Worm (Caenorhabditis elegans) whole organism, L1 larva: Measurements from ENCODE around the gene M60.7.
A peak's percentile ranks its signal among the peaks of the same experiment; 100 is the strongest.

Experiments used
- C04F5.9 ChIP-seq: sonication (generic microtip); optimal IDR thresholded peaks from 2 replicates; lab custom pipeline; 2016; ENCODE audit warnings: missing genetic modification characterization, missing compliant biosample characterization
- C16A3.4 ChIP-seq: fragments of 150-350 bp; optimal IDR thresholded peaks from 2 replicates; lab custom pipeline; 2014; ENCODE audit warnings: missing biosample characterization, missing genetic modification characterization
- C34B4.2 ChIP-seq: sonication (generic microtip); optimal IDR thresholded peaks from 2 replicates; lab custom pipeline; 2017; ENCODE audit warnings: mild to moderate bottlenecking, missing genetic modification characterization, missing compliant biosample characterization
- Y116A8C.19 ChIP-seq: sonication (generic microtip); optimal IDR thresholded peaks from 2 replicates; lab custom pipeline; 2016; ENCODE audit warnings: missing compliant biosample characterization, missing genetic modification characterization, borderline replicate concordance
- alr-1 ChIP-seq: fragments of 200-800 bp; sonication (Bioruptor generic); optimal IDR thresholded peaks from 2 replicates; lab custom pipeline; 2018; ENCODE audit warnings: borderline replicate concordance, mild to moderate bottlenecking, missing genetic modification characterization, missing compliant biosample characterization
- aly-2 ChIP-seq: fragments of 150-350 bp; optimal IDR thresholded peaks from 2 replicates; lab custom pipeline; 2014; ENCODE audit warnings: missing biosample characterization, missing genetic modification characterization
- blmp-1 ChIP-seq: fragments of 150-350 bp; optimal IDR thresholded peaks from 2 replicates; lab custom pipeline; 2014; ENCODE audit warnings: missing biosample characterization, missing genetic modification characterization
- ceh-63 ChIP-seq: fragments of 200-800 bp; sonication (Bioruptor generic); optimal IDR thresholded peaks from 2 replicates; lab custom pipeline; 2018; ENCODE audit warnings: mild to moderate bottlenecking, missing genetic modification characterization, missing compliant biosample characterization
- ceh-90 ChIP-seq: sonication (generic microtip); optimal IDR thresholded peaks from 2 replicates; lab custom pipeline; 2016; ENCODE audit warnings: missing genetic modification characterization, missing compliant biosample characterization
- efl-1 ChIP-seq, 4 experiments: fragments of 150-350 bp; optimal IDR thresholded peaks in 3 of 4; peaks in 1 of 4; 1 replicate in 1 of 4; 2 replicates in 3 of 4; lab custom pipeline; 2014; ENCODE audit warnings: missing biosample characterization in 2 of 4, missing genetic modification characterization in 2 of 4, missing genetic modification reagents in 2 of 4
- egl-13 ChIP-seq: sonication (generic microtip); optimal IDR thresholded peaks from 2 replicates; lab custom pipeline; 2016; ENCODE audit warnings: missing genotype, missing genetic modification reagents, missing genetic modification characterization, missing compliant biosample characterization
- egl-27 ChIP-seq, 2 experiments: fragments of 150-350 bp in 1 of 2; sonication (generic microtip); optimal IDR thresholded peaks; 3 replicates each; lab custom pipeline; 2017 to 2018; ENCODE audit warnings: missing biosample characterization in 2 of 2, missing genetic modification characterization in 2 of 2, missing genetic modification reagents in 2 of 2
- elt-2 ChIP-seq: sonication (generic microtip); optimal IDR thresholded peaks from 2 replicates; lab custom pipeline; 2016; ENCODE audit warnings: missing genetic modification characterization, mild to moderate bottlenecking, inconsistent platforms, missing compliant biosample characterization, missing genetic modification reagents
- fkh-10 ChIP-seq: sonication (generic microtip); optimal IDR thresholded peaks from 2 replicates; lab custom pipeline; 2017; ENCODE audit warnings: missing biosample characterization, missing genetic modification reagents, missing genetic modification characterization
- fkh-8 ChIP-seq: sonication (generic microtip); optimal IDR thresholded peaks from 2 replicates; lab custom pipeline; 2016; ENCODE audit warnings: mild to moderate bottlenecking, missing genetic modification characterization, missing compliant biosample characterization
- grh-1 ChIP-seq: fragments of 200-800 bp; sonication (Bioruptor generic); IDR thresholded peaks from 2 replicates; pipeline ENCODE4 v1.3.6; 2022; ENCODE audit warnings: missing genetic modification reagents, missing genetic modification characterization, missing compliant biosample characterization
- hlh-17 ChIP-seq: fragments of 200-800 bp; sonication (Bioruptor generic); optimal IDR thresholded peaks from 2 replicates; lab custom pipeline; 2018; ENCODE audit warnings: missing genetic modification characterization, mild to moderate bottlenecking, missing compliant biosample characterization, moderate library complexity, borderline replicate concordance
- jun-1 ChIP-seq: fragments of 150-350 bp; optimal IDR thresholded peaks from 2 replicates; lab custom pipeline; 2014; ENCODE audit warnings: missing biosample characterization, missing genetic modification reagents, missing genetic modification characterization
- lin-13 ChIP-seq: fragments of 150-350 bp; optimal IDR thresholded peaks from 2 replicates; lab custom pipeline; 2014; ENCODE audit warnings: missing biosample characterization, missing genetic modification reagents, missing genetic modification characterization
- lin-15B ChIP-seq: fragments of 150-350 bp; sonication (generic microtip); optimal IDR thresholded peaks from 3 replicates; lab custom pipeline; 2014; ENCODE audit warnings: missing biosample characterization, missing genetic modification characterization
- lir-3 ChIP-seq: sonication (generic microtip); optimal IDR thresholded peaks from 2 replicates; lab custom pipeline; 2016; ENCODE audit warnings: mild to moderate bottlenecking, missing genetic modification characterization, moderate library complexity, missing compliant biosample characterization; ENCODE audit not compliant: poor library complexity
- lsy-2 ChIP-seq, 2 experiments: fragments of 150-350 bp; optimal IDR thresholded peaks; 2 replicates each; lab custom pipeline; 2014; ENCODE audit warnings: missing biosample characterization in 2 of 2, missing genetic modification characterization in 2 of 2
- mdl-1 ChIP-seq, 2 experiments: fragments of 150-350 bp; optimal IDR thresholded peaks; 2 replicates each; lab custom pipeline; 2014 to 2017; ENCODE audit warnings: missing biosample characterization in 2 of 2, missing genetic modification characterization in 2 of 2, inconsistent platforms in 1 of 2
- mef-2 ChIP-seq: fragments of 150-350 bp; optimal IDR thresholded peaks from 2 replicates; lab custom pipeline; 2014; ENCODE audit warnings: missing biosample characterization, missing genetic modification characterization
- mep-1 ChIP-seq: fragments of 150-350 bp; optimal IDR thresholded peaks from 2 replicates; lab custom pipeline; 2014; ENCODE audit warnings: missing biosample characterization, missing genetic modification characterization
- nhr-12 ChIP-seq: sonication (generic microtip); optimal IDR thresholded peaks from 2 replicates; lab custom pipeline; 2017; ENCODE audit warnings: missing biosample characterization, missing genetic modification characterization
- nhr-47 ChIP-seq: sonication (generic microtip); optimal IDR thresholded peaks from 2 replicates; lab custom pipeline; 2016; ENCODE audit warnings: mild to moderate bottlenecking, missing genetic modification characterization, moderate library complexity, missing compliant biosample characterization
- nhr-77 ChIP-seq: fragments of 150-350 bp; optimal IDR thresholded peaks from 2 replicates; lab custom pipeline; 2014; ENCODE audit warnings: missing biosample characterization, missing genetic modification characterization
- pax-3 ChIP-seq: fragments of 200-800 bp; sonication (Bioruptor generic); optimal IDR thresholded peaks from 2 replicates; lab custom pipeline; 2018; ENCODE audit warnings: mild to moderate bottlenecking, missing genetic modification characterization, moderate library complexity, missing compliant biosample characterization
- snpc-4 ChIP-seq: fragments of 150-350 bp; optimal IDR thresholded peaks from 2 replicates; lab custom pipeline; 2014; ENCODE audit warnings: missing biosample characterization, missing genetic modification characterization
- snu-23 ChIP-seq: sonication (generic microtip); optimal IDR thresholded peaks from 2 replicates; lab custom pipeline; 2016; ENCODE audit warnings: missing genetic modification characterization, missing compliant biosample characterization
- swsn-7 ChIP-seq: sonication (generic microtip); optimal IDR thresholded peaks from 2 replicates; lab custom pipeline; 2016; ENCODE audit warnings: missing genetic modification characterization, missing compliant biosample characterization
- tbx-2 ChIP-seq: sonication (generic microtip); optimal IDR thresholded peaks from 2 replicates; lab custom pipeline; 2016; ENCODE audit warnings: missing genetic modification characterization, missing compliant biosample characterization
- tlp-1 ChIP-seq: fragments of 150-350 bp; optimal IDR thresholded peaks from 2 replicates; lab custom pipeline; 2014; ENCODE audit warnings: missing biosample characterization, missing genetic modification characterization
- unc-62 ChIP-seq: fragments of 150-350 bp; optimal IDR thresholded peaks from 2 replicates; lab custom pipeline; 2014; ENCODE audit warnings: missing biosample characterization, missing genetic modification reagents, missing genetic modification characterization
- unc-86 ChIP-seq: sonication (generic microtip); optimal IDR thresholded peaks from 2 replicates; lab custom pipeline; 2016; ENCODE audit warnings: missing genetic modification characterization, missing compliant biosample characterization
- unc-98 ChIP-seq: fragments of 200-800 bp; sonication (Bioruptor generic); IDR thresholded peaks from 2 replicates; pipeline ENCODE4 v1.3.6; 2022; ENCODE audit warnings: missing genetic modification characterization, missing compliant biosample characterization
- xbp-1 ChIP-seq: sonication (generic microtip); optimal IDR thresholded peaks from 2 replicates; lab custom pipeline; 2016; ENCODE audit warnings: missing genetic modification characterization, missing compliant biosample characterization

The M60.7 gene

ce11 chrX:8302299-8302698 lies 41.3 kb upstream of the M60.7 start, which contains the start of gene inx-5:
Gene inx-5 (minus strand): TSS chrX:8302399.
- TF ChIP-seq elt-2 (tag; lab: Kevin White, UChicago): no peak
- peak; percentile 18 for TF ChIP-seq blmp-1 (tag; lab: Kevin White, UChicago)

DNA sequence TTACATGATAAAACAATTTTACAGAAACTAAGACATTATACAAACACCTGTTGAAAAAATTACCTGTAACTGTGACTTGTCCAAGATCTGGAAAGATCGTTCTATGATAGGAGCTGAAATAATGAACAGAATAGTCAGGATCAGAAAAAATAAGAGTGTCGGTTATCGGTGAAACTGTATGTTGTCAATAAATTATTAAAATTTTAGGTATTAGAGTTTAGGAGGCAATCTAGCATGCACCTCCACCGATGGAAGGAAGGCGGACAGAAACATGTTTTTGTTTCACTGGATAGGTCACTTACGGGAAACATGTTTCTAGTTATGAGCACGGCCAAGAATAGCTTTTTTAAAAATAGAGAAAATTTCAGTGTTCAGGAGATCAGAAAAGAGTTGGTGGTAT lies 38.6 kb upstream of the M60.7 start, which contains the start of gene ced-13:
TSS of gene ced-13 (minus strand) at position 101 of the 400 bp plus-strand sequence.
- no peak for TF ChIP-seq xbp-1
- TF ChIP-seq pax-3: no peak
- no peak for TF ChIP-seq fkh-10
- no peak for TF ChIP-seq Y116A8C.19
- no peak for TF ChIP-seq lin-13 (GFP tag; lab: Kevin White, UChicago)
- no peak for TF ChIP-seq swsn-7 (tag; lab: Kevin White, UChicago)
- TF ChIP-seq C04F5.9 (tag; lab: Kevin White, UChicago): no peak
- no peak for TF ChIP-seq unc-62
- no peak for TF ChIP-seq ceh-63 (GFP tag; lab: Kevin White, UChicago)
- TF ChIP-seq nhr-12 (tag; lab: Kevin White, UChicago): no peak
- no peak for TF ChIP-seq egl-13 (tag; lab: Kevin White, UChicago)
- no peak for TF ChIP-seq mep-1 (tag; lab: Kevin White, UChicago)
- TF ChIP-seq fkh-8 (tag; lab: Kevin White, UChicago): no peak
- no peak for TF ChIP-seq egl-27 (tag; optimal IDR thresholded peaks at IDR 0.05; lab: Kevin White, UChicago)
- no peak for TF ChIP-seq snu-23
- no peak for TF ChIP-seq efl-1 (optimal IDR thresholded peaks at IDR 0.05; lab: Kevin White, UChicago)
- no peak for TF ChIP-seq efl-1 (GFP tag; optimal IDR thresholded peaks at IDR 0.05 in 1 of 2; lab: Kevin White, UChicago)
- no peak for TF ChIP-seq snpc-4 (tag; lab: Kevin White, UChicago)
- TF ChIP-seq tlp-1 (tag; lab: Kevin White, UChicago): no peak
- TF ChIP-seq nhr-77 (tag; lab: Kevin White, UChicago): no peak
- TF ChIP-seq unc-98 (GFP tag; lab: Robert Waterston, UW): no peak

- no peak for TF ChIP-seq mef-2 (tag; lab: Kevin White, UChicago)
- TF ChIP-seq jun-1 (tag; lab: Kevin White, UChicago): no peak
- TF ChIP-seq mdl-1 (tag; optimal IDR thresholded peaks at IDR 0.05; lab: Kevin White, UChicago): no peak
- TF ChIP-seq lin-15B (tag; lab: Kevin White, UChicago): no peak
- no peak for TF ChIP-seq C16A3.4 (tag; lab: Kevin White, UChicago)
- TF ChIP-seq hlh-17 (GFP tag; lab: Kevin White, UChicago): no peak
- no peak for TF ChIP-seq ceh-90 (tag; lab: Kevin White, UChicago)
- no peak for TF ChIP-seq tbx-2
- no peak for TF ChIP-seq lir-3 (tag; lab: Kevin White, UChicago)
- TF ChIP-seq efl-1 (optimal IDR thresholded peaks at IDR 0.05; lab: Kevin White, UChicago): no peak
- no peak for TF ChIP-seq efl-1 (GFP tag; optimal IDR thresholded peaks at IDR 0.05 in 1 of 2; lab: Kevin White, UChicago)
- no peak for TF ChIP-seq C34B4.2
- TF ChIP-seq, all 84 proteins: peak for 0
Measured at ce11 chrX:8297333-8297732, 36.4 kb upstream of the M60.7 start.

DNA sequence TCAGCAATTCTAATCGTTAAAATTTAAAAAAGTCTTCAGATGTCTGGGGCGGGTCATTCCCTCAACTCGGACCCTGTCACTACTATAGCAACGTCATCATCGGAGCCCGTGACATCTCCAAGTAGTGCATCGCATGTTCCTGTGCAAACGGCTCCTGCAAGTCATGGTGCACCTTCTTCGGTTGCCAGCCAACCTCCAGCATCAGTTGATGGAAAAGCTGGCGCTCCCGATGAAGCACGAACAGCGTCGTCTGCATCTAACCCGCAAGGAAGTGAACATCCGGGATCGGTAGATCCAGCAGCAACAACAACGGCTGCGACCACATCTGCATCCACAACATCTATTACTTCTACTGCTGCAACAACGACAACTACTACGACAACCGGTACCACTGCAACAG lies 33.6 kb upstream of the M60.7 start, which contains the start of gene R09F10.3:
TSS of gene R09F10.3 (plus strand) at position 40 of the 400 bp plus-strand sequence.
- TF ChIP-seq xbp-1: no peak
- no peak for TF ChIP-seq efl-1 (optimal IDR thresholded peaks at IDR 0.05; lab: Kevin White, UChicago)
- no peak for TF ChIP-seq efl-1 (GFP tag; optimal IDR thresholded peaks at IDR 0.05 in 1 of 2; lab: Kevin White, UChicago)
- TF ChIP-seq unc-86: no peak
- TF ChIP-seq grh-1 (GFP tag; lab: Robert Waterston, UW): no peak
- TF ChIP-seq unc-98 (GFP tag; lab: Robert Waterston, UW): no peak
- TF ChIP-seq alr-1 (tag; lab: Kevin White, UChicago): no peak
- TF ChIP-seq lsy-2 (tag; optimal IDR thresholded peaks at IDR 0.05; lab: Kevin White, UChicago): no peak
- TF ChIP-seq snu-23: no peak
- no peak for TF ChIP-seq aly-2 (tag; lab: Kevin White, UChicago)
- no peak for TF ChIP-seq nhr-47 (tag; lab: Kevin White, UChicago)
- no peak for TF ChIP-seq C16A3.4 (tag; lab: Kevin White, UChicago)
- TF ChIP-seq, all 84 proteins: peak for 0
